Fruit fly (Drosophila melanogaster) whole organism, pupa: ENCODE measurements around the gene eIF4E6.

ENCODE experiments used
- CG10348 ChIP-seq: fragments of 200-800 bp; sonication (Bioruptor generic); IDR thresholded peaks from 2 replicates; pipeline ENCODE4 v1.3.6; 2022; ENCODE audit warnings: missing biosample characterization, missing genetic modification characterization
- CG12605 ChIP-seq: fragments of 200-800 bp; sonication (Bioruptor generic); IDR thresholded peaks from 2 replicates; pipeline ENCODE4 v1.3.6; 2022; ENCODE audit warnings: missing biosample characterization, missing genetic modification characterization
- CG13204 ChIP-seq: fragments of 200-800 bp; sonication (Bioruptor generic); optimal IDR thresholded peaks from 2 replicates; lab custom pipeline; 2018; ENCODE audit warnings: missing biosample characterization, mild to moderate bottlenecking, missing genetic modification characterization, moderate library complexity
- CG14655 ChIP-seq: fragments of 200-800 bp; sonication (Bioruptor generic); optimal IDR thresholded peaks from 3 replicates; lab custom pipeline; 2017; ENCODE audit warnings: mild to moderate bottlenecking, missing biosample characterization, missing genetic modification reagents, missing genetic modification characterization
- CG15710 ChIP-seq: fragments of 200-800 bp; sonication (Bioruptor generic); optimal IDR thresholded peaks from 2 replicates; lab custom pipeline; 2018; ENCODE audit warnings: missing biosample characterization, mild to moderate bottlenecking, missing genetic modification characterization, moderate library complexity
- CG17806 ChIP-seq: fragments of 200-800 bp; sonication (Bioruptor generic); optimal IDR thresholded peaks from 2 replicates; lab custom pipeline; 2018; ENCODE audit warnings: missing biosample characterization, mild to moderate bottlenecking, missing genetic modification characterization, moderate library complexity
- CG32121 ChIP-seq: fragments of 200-800 bp; sonication (Bioruptor generic); IDR thresholded peaks from 2 replicates; pipeline ENCODE4 v1.3.6; 2022; ENCODE audit warnings: missing biosample characterization, missing genetic modification characterization
- CG34367 ChIP-seq: fragments of 200-800 bp; sonication (Bioruptor generic); optimal IDR thresholded peaks from 2 replicates; lab custom pipeline; 2018; ENCODE audit warnings: missing biosample characterization, mild to moderate bottlenecking, missing genetic modification characterization
- CG4496 ChIP-seq: fragments of 200-800 bp; sonication (Bioruptor generic); IDR thresholded peaks from 3 replicates; pipeline ENCODE4 v1.3.6; 2022; ENCODE audit warnings: missing biosample characterization, missing genetic modification characterization
- CG8159 ChIP-seq: fragments of 200-800 bp; sonication (Bioruptor generic); optimal IDR thresholded peaks from 3 replicates; lab custom pipeline; 2018; ENCODE audit warnings: missing biosample characterization, mild to moderate bottlenecking, missing genetic modification characterization, moderate library complexity
- CG8301 ChIP-seq: fragments of 200-800 bp; sonication (Bioruptor generic); optimal IDR thresholded peaks from 2 replicates; lab custom pipeline; 2018; ENCODE audit warnings: missing biosample characterization, mild to moderate bottlenecking, missing genetic modification characterization
- CG9948 ChIP-seq: fragments of 200-800 bp; sonication (Bioruptor generic); optimal IDR thresholded peaks from 2 replicates; lab custom pipeline; 2018; ENCODE audit warnings: missing biosample characterization, mild to moderate bottlenecking, missing genetic modification characterization, moderate library complexity
- D1 ChIP-seq: fragments of 200-800 bp; sonication (Bioruptor generic); optimal IDR thresholded peaks from 2 replicates; lab custom pipeline; 2018; ENCODE audit warnings: missing biosample characterization, mild to moderate bottlenecking, missing genetic modification characterization, moderate library complexity
- EcR ChIP-seq: fragments of 200-800 bp; sonication (Bioruptor generic); optimal IDR thresholded peaks from 3 replicates; lab custom pipeline; 2019; ENCODE audit warnings: missing biosample characterization, missing genetic modification characterization, mild to moderate bottlenecking, moderate library complexity, missing genetic modification reagents
- Ets98B ChIP-seq: fragments of 200-800 bp; sonication (Bioruptor generic); IDR thresholded peaks from 2 replicates; pipeline ENCODE4 v1.3.6; 2022; ENCODE audit warnings: missing biosample characterization, missing genetic modification characterization
- Pif1A ChIP-seq: fragments of 200-800 bp; sonication (Bioruptor generic); optimal IDR thresholded peaks from 3 replicates; lab custom pipeline; 2016; ENCODE audit warnings: missing biosample characterization, missing genetic modification characterization
- Pif1B ChIP-seq: fragments of 200-800 bp; sonication (Bioruptor generic); optimal IDR thresholded peaks from 3 replicates; lab custom pipeline; 2016; ENCODE audit warnings: missing biosample characterization, missing genetic modification characterization
- Snoo ChIP-seq: fragments of 200-800 bp; sonication (Bioruptor generic); optimal IDR thresholded peaks from 3 replicates; lab custom pipeline; 2017; ENCODE audit warnings: missing biosample characterization, mild to moderate bottlenecking, missing genetic modification characterization, inconsistent platforms
- fd96Ca ChIP-seq: fragments of 200-800 bp; sonication (Bioruptor generic); IDR thresholded peaks from 3 replicates; pipeline ENCODE4 v1.3.6; 2022; ENCODE audit warnings: missing biosample characterization, missing genetic modification characterization
- gl ChIP-seq: fragments of 200-800 bp; sonication (Bioruptor generic); optimal IDR thresholded peaks from 2 replicates; lab custom pipeline; 2018; ENCODE audit warnings: missing biosample characterization, mild to moderate bottlenecking, missing genetic modification characterization
- rn ChIP-seq: fragments of 200-800 bp; sonication (Bioruptor generic); IDR thresholded peaks from 2 replicates; pipeline ENCODE4 v1.3.6; 2022; ENCODE audit warnings: missing biosample characterization, missing genetic modification characterization

eIF4E6 gene

dm6 chr3R:29027122-29027521 lies at the start of gene eIF4E6, which contains the start of gene CG1951:
Gene eIF4E6, minus strand, starts transcription at chr3R:29027174.
Gene CG1951, plus strand, starts transcription at chr3R:29027236.
- no peak for TF ChIP-seq Snoo (tag; lab: Kevin White, UChicago)
- TF ChIP-seq CG13204 (GFP tag; lab: Kevin White, UChicago), result no peak
- TF ChIP-seq CG10348 (GFP tag; lab: Robert Waterston, UW), result no peak
- no peak for TF ChIP-seq CG15710 (tag; lab: Kevin White, UChicago)
- no peak for TF ChIP-seq Pif1B (GFP tag; lab: Kevin White, UChicago)
- TF ChIP-seq EcR, result no peak
- TF ChIP-seq fd96Ca (GFP tag; lab: Robert Waterston, UW), result no peak
- no peak for TF ChIP-seq CG8159
- no peak for TF ChIP-seq gl (tag; lab: Kevin White, UChicago)
- TF ChIP-seq CG17806, result no peak
- TF ChIP-seq CG12605, result no peak
- no peak for TF ChIP-seq Pif1A (GFP tag; lab: Kevin White, UChicago)
- TF ChIP-seq rn (GFP tag; lab: Robert Waterston, UW), result no peak
- no peak for TF ChIP-seq CG32121

- no peak for TF ChIP-seq CG9948 (tag; lab: Kevin White, UChicago)
- no peak for TF ChIP-seq fd96Ca (GFP tag; lab: Robert Waterston, UW)
- TF ChIP-seq CG13204 (GFP tag; lab: Kevin White, UChicago), result no peak
- TF ChIP-seq CG10348 (GFP tag; lab: Robert Waterston, UW), result no peak
- TF ChIP-seq CG8159, result no peak
- TF ChIP-seq CG12605, result no peak
- TF ChIP-seq CG8301 (tag; lab: Kevin White, UChicago), result no peak
- TF ChIP-seq gl (tag; lab: Kevin White, UChicago), result no peak
- TF ChIP-seq CG4496 (GFP tag; lab: Robert Waterston, UW), result no peak
Observed at dm6 chr3R:29076609-29077008, 49.6 kb upstream of the eIF4E6 start.

- no peak for TF ChIP-seq EcR
- TF ChIP-seq fd96Ca (GFP tag; lab: Robert Waterston, UW), result no peak
- TF ChIP-seq CG8159, result peak; percentile 55
- peak; percentile 40 for TF ChIP-seq CG17806
- peak; percentile 37 for TF ChIP-seq Pif1A (GFP tag; lab: Kevin White, UChicago)
- peak; percentile 46 for TF ChIP-seq CG34367 (tag; lab: Kevin White, UChicago)
- no peak for TF ChIP-seq D1
- TF ChIP-seq Pif1B (GFP tag; lab: Kevin White, UChicago), result peak; percentile 28
- peak; percentile 52 for TF ChIP-seq CG14655 (GFP tag; lab: Kevin White, UChicago)
- peak; percentile 24 for TF ChIP-seq Snoo (tag; lab: Kevin White, UChicago)
- TF ChIP-seq gl (tag; lab: Kevin White, UChicago), result no peak
- TF ChIP-seq rn (GFP tag; lab: Robert Waterston, UW), result no peak
- no peak for TF ChIP-seq Ets98B
- TF ChIP-seq CG15710 (tag; lab: Kevin White, UChicago), result peak; percentile 43
- TF ChIP-seq CG4496 (GFP tag; lab: Robert Waterston, UW), result 0 out of 3 replicates have a peak, but pooled peaks have one; percentile 43
- peak; percentile 44 for TF ChIP-seq CG8301 (tag; lab: Kevin White, UChicago)
- TF ChIP-seq CG32121, result no peak
- peak; percentile 45 for TF ChIP-seq CG9948 (tag; lab: Kevin White, UChicago)
- no peak for TF ChIP-seq CG10348 (GFP tag; lab: Robert Waterston, UW)
- TF ChIP-seq CG12605, result no peak
- TF ChIP-seq CG13204 (GFP tag; lab: Kevin White, UChicago), result peak; percentile 18
Observed at dm6 chr3R:29075631-29076398, 48.8 kb upstream of the eIF4E6 start.

DNA sequence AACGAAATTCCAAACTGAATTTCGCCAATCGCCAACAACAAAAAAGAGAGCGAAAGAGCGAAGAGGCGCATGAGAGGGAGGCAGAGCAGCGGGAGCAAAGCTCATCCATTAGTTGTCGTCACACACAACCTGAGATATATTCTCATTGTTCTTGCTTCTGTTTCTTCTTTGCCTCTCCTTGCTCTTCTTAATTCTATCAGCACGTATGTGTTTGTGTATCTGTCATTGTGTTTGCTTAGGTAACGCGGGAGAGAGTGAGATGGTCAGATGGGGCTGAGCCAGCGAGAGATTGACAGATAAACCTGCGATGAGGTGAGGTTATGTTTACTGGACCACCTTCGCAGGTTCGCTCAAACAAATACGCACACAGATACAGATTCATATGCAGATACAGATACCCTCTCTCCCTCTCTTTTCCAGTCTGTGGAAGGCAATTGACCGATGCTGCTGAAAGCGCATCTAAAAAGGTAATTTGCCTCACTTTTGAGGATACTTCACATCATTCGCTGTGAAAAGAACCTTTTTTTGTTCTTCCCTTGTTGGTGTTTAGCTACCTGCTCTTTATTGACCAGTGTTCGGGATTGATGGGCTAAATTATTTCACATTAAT lies 47.1 kb upstream of the eIF4E6 start:
- peak; percentile 19 for TF ChIP-seq CG14655 (GFP tag; lab: Kevin White, UChicago)
- TF ChIP-seq CG13204 (GFP tag; lab: Kevin White, UChicago), result peak; percentile 46
- TF ChIP-seq CG17806, result no peak
- TF ChIP-seq CG9948 (tag; lab: Kevin White, UChicago), result no peak
- TF ChIP-seq Snoo (tag; lab: Kevin White, UChicago), result peak; percentile 41
- peak; percentile 6 for TF ChIP-seq CG8301 (tag; lab: Kevin White, UChicago)
- peak; percentile 45; the same call in 1 of the 2 replicates for TF ChIP-seq CG32121
- no peak for TF ChIP-seq CG12605
- no peak for TF ChIP-seq CG10348 (GFP tag; lab: Robert Waterston, UW)
- TF ChIP-seq CG34367 (tag; lab: Kevin White, UChicago), result peak; percentile 5
- peak; percentile 90 for TF ChIP-seq EcR
- TF ChIP-seq Ets98B, result peak; percentile 48; the same call in 1 of the 2 replicates
- TF ChIP-seq gl (tag; lab: Kevin White, UChicago), result peak; percentile 48
- TF ChIP-seq CG4496 (GFP tag; lab: Robert Waterston, UW), result no peak
- TF ChIP-seq CG8159, result peak; percentile 7
- TF ChIP-seq Pif1B (GFP tag; lab: Kevin White, UChicago), result peak; percentile 43
- no peak for TF ChIP-seq D1
- peak; percentile 22 for TF ChIP-seq CG15710 (tag; lab: Kevin White, UChicago)
- TF ChIP-seq Pif1A (GFP tag; lab: Kevin White, UChicago), result no peak
- TF ChIP-seq rn (GFP tag; lab: Robert Waterston, UW), result no peak
- TF ChIP-seq fd96Ca (GFP tag; lab: Robert Waterston, UW), result no peak

- TF ChIP-seq Ets98B (peak; percentile 25; the same call in 1 of the 2 replicates), CG34367 (tag; lab: Kevin White, UChicago) (peak; percentile 51), CG4496 (GFP tag; lab: Robert Waterston, UW) (peak; percentile 12; the same call in 1 of the 3 replicates), CG8159 (peak; percentile 44), CG15710 (tag; lab: Kevin White, UChicago) (peak; percentile 10), CG13204 (GFP tag; lab: Kevin White, UChicago) (no peak), CG8301 (tag; lab: Kevin White, UChicago) (peak; percentile 70), CG14655 (GFP tag; lab: Kevin White, UChicago) (peak; percentile 72), Pif1A (GFP tag; lab: Kevin White, UChicago) (no peak), EcR (no peak), CG10348 (GFP tag; lab: Robert Waterston, UW) (no peak), CG17806 (peak; percentile 55), gl (tag; lab: Kevin White, UChicago) (peak; percentile 13), fd96Ca (GFP tag; lab: Robert Waterston, UW) (0 out of 3 replicates have a peak, but pooled peaks have one; percentile 30), CG9948 (tag; lab: Kevin White, UChicago) (peak; percentile 70), D1 (no peak)
- TF ChIP-seq, all 21 proteins: peak for 11
Observed at dm6 chr3R:29072834-29073233, 45.9 kb upstream of the eIF4E6 start.
